Fruit fly (Drosophila melanogaster) Kc167 (cell line): ENCODE results near the gene CG7601.

Source experiments
- Myc ChIP-seq: fragments of >200 bp; optimal IDR thresholded peaks from 2 replicates; lab custom pipeline; 2017; ENCODE audit warnings: missing external identifiers
- Sin3A ChIP-seq: fragments of >200 bp; optimal IDR thresholded peaks from 2 replicates; lab custom pipeline; 2018; ENCODE audit warnings: missing external identifiers
- h ChIP-seq: fragments of >200 bp; optimal IDR thresholded peaks from 3 replicates; lab custom pipeline; 2018; ENCODE audit warnings: missing external identifiers
- insv ChIP-seq: fragments of >200 bp; optimal IDR thresholded peaks from 3 replicates; lab custom pipeline; 2018; ENCODE audit warnings: missing external identifiers
- psq ChIP-seq: fragments of >200 bp; optimal IDR thresholded peaks from 2 replicates; lab custom pipeline; 2017; ENCODE audit warnings: missing external identifiers
- ttk ChIP-seq: sonication (Bioruptor generic); optimal IDR thresholded peaks from 2 replicates; lab custom pipeline; 2017; ENCODE audit warnings: missing external identifiers

CG7601 gene

DNA sequence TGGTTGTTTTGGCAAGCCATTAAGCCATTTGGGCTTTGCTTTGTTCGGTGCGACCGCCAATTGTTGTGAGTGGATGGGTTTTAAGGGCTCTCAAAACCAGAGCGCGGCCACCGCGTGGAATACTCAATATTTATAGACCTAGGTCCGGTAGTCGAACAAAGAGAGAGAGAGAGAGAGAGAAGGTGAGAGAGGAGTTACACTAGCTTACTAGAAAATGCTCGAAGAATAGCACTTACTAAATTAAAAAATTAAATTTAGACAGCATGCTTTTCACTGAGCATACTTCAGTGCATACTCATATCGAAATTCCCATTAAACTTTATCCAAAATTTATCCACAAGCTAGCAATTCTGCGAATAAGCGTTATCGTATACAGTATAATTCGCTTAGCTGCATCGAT, 23.5 kb upstream of the CG7601 start:
- TF ChIP-seq psq (lab: Kevin White, UChicago) = no peak
- TF ChIP-seq Myc = no peak
- TF ChIP-seq Sin3A (lab: Kevin White, UChicago) = no peak
- TF ChIP-seq ttk (lab: Kevin White, UChicago) = no peak
- no peak for TF ChIP-seq insv (lab: Kevin White, UChicago)
- no peak for TF ChIP-seq h (lab: Kevin White, UChicago)

DNA sequence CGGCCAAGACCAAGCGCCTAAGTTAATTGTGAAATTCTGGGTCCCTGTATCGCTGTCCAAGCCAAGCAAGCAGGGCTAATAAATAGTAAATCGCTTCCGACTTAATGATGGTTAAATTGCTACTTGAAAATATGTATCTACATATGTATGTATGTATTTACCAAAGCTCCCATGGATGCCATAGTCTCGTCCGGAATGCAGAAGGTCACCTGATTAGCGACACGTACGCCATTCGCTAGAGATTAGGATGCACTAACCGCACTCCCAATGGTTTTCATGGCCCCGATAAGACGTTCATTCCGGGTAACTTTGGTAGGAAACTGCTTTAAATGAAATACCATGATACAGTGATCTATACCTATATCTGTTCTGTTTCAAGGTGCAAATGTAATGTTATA, 22.2 kb upstream of the CG7601 start:
- TF ChIP-seq Sin3A (lab: Kevin White, UChicago) (no peak), psq (lab: Kevin White, UChicago) (no peak), ttk (lab: Kevin White, UChicago) (no peak), Myc (no peak), insv (lab: Kevin White, UChicago) (no peak), h (lab: Kevin White, UChicago) (no peak)

- TF ChIP-seq insv (lab: Kevin White, UChicago) = no peak
- no peak for TF ChIP-seq h (lab: Kevin White, UChicago)
- TF ChIP-seq psq (lab: Kevin White, UChicago) = no peak
These were observed 21.7 kb upstream of the CG7601 start for dm6 chr3R:29758129-29758733.

dm6 chr3R:29757681-29758080, 21.1 kb upstream of the CG7601 start:
- no peak for TF ChIP-seq Myc
- no peak for TF ChIP-seq insv (lab: Kevin White, UChicago)
- TF ChIP-seq ttk (lab: Kevin White, UChicago) = no peak
- no peak for TF ChIP-seq Sin3A (lab: Kevin White, UChicago)
- TF ChIP-seq h (lab: Kevin White, UChicago) = no peak
- no peak for TF ChIP-seq psq (lab: Kevin White, UChicago)

DNA sequence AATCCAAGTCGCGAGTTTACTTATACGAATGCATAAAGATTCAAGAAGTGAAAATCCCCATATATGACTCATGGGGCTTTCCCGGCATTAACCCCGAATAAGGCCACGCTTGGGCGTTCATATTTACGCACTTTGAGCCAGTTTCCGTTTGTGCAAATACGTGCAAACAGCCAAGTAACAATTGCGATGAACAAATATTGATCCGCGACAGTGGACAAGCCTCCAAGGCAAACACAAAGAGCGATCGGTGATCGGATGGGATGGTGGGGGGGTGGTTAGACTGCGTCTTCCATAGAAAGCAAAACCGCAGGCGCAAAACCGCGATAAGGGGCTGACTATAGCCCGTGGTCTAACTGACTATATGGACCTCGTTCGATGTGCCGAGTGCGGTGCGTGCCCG, 20.7 kb upstream of the CG7601 start:
- TF ChIP-seq ttk (lab: Kevin White, UChicago) (no peak), Sin3A (lab: Kevin White, UChicago) (no peak), Myc (no peak), psq (lab: Kevin White, UChicago) (no peak), h (lab: Kevin White, UChicago) (no peak), insv (lab: Kevin White, UChicago) (no peak)

- TF ChIP-seq Sin3A (lab: Kevin White, UChicago) (no peak), ttk (lab: Kevin White, UChicago) (no peak), insv (lab: Kevin White, UChicago) (no peak), h (lab: Kevin White, UChicago) (no peak), Myc (no peak), psq (lab: Kevin White, UChicago) (no peak)
These were observed 19.6 kb upstream of the CG7601 start for dm6 chr3R:29756153-29756552.

dm6 chr3R:29755248-29755647, 18.7 kb upstream of the CG7601 start:
- no peak for TF ChIP-seq Sin3A (lab: Kevin White, UChicago)
- TF ChIP-seq Myc = no peak
- no peak for TF ChIP-seq psq (lab: Kevin White, UChicago)
- no peak for TF ChIP-seq h (lab: Kevin White, UChicago)
- no peak for TF ChIP-seq insv (lab: Kevin White, UChicago)
- TF ChIP-seq ttk (lab: Kevin White, UChicago) = no peak

dm6 chr3R:29749304-29750066, 12.9 kb upstream of the CG7601 start:
- TF ChIP-seq insv (lab: Kevin White, UChicago) (no peak), Sin3A (lab: Kevin White, UChicago) (no peak), Myc (no peak), h (lab: Kevin White, UChicago) (no peak), ttk (lab: Kevin White, UChicago) (no peak), psq (lab: Kevin White, UChicago) (no peak)

DNA sequence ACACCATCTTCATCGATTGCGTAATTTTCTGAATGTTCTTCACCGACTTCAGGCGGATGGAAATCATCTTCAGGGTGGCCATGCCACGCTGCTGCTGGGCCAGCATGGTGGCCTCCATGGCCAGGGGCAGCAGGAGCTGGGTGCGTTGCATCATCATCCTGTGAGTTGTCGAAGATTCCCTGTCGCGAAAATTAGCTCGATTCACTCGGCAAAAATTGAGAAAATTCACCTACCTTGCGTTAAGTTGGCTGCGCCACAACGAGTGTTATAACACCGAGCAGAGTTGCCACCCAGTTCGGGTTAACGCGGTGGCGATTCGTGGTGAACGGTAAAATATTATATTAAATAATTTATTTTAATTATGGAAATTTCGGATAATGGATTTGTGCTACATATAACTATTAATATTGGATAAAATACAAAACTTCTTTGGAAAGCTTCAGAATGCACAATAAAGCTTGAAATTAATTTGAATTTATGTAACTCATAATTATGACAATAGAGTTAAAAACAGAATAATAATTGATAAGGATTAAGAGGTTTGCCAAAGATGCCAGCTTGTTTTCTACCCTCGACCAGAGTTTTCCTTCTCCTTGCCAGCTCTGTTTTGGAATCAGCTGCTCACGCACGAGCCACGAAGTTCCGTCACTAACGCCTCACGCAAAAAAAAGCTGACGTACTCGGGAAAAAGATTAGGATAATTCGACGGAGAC, 12.2 kb upstream of the CG7601 start, which contains the start of the genes ATPsyngamma and yata:
ATPsyngamma (minus strand) TSS at position 573 of the 713 bp plus-strand sequence.
yata (plus strand) TSS at position 629 of the 713 bp plus-strand sequence.
- TF ChIP-seq h (lab: Kevin White, UChicago) = no peak
- TF ChIP-seq Myc = no peak
- TF ChIP-seq Sin3A (lab: Kevin White, UChicago) = no peak
- TF ChIP-seq insv (lab: Kevin White, UChicago) = no peak
- no peak for TF ChIP-seq ttk (lab: Kevin White, UChicago)
- TF ChIP-seq psq (lab: Kevin White, UChicago) = no peak

- TF ChIP-seq h (lab: Kevin White, UChicago) = no peak
- no peak for TF ChIP-seq psq (lab: Kevin White, UChicago)
- no peak for TF ChIP-seq ttk (lab: Kevin White, UChicago)
- no peak for TF ChIP-seq Myc
- no peak for TF ChIP-seq insv (lab: Kevin White, UChicago)
- no peak for TF ChIP-seq Sin3A (lab: Kevin White, UChicago)
These were observed 8.5 kb upstream of the CG7601 start, which contains the start of the genes Wdr24 and IntS11 for dm6 chr3R:29745056-29745455. Gene Wdr24, minus strand, starts transcription at chr3R:29745092. Gene IntS11, plus strand, starts transcription at chr3R:29745337.

dm6 chr3R:29740078-29740477, 3.5 kb upstream of the CG7601 start:
- TF ChIP-seq Myc = no peak
- TF ChIP-seq h (lab: Kevin White, UChicago) = no peak
- no peak for TF ChIP-seq psq (lab: Kevin White, UChicago)
- TF ChIP-seq Sin3A (lab: Kevin White, UChicago) = no peak
- no peak for TF ChIP-seq ttk (lab: Kevin White, UChicago)
- TF ChIP-seq insv (lab: Kevin White, UChicago) = no peak
